Fruit fly (Drosophila melanogaster) whole organism, adult: ENCODE data around the gene CG12535.

Source experiments
- CG14711 ChIP-seq: fragments of 200-800 bp; sonication (Bioruptor generic); optimal IDR thresholded peaks from 2 replicates; lab custom pipeline; 2018; ENCODE audit warnings: missing biosample characterization, mild to moderate bottlenecking, missing genetic modification characterization, moderate library complexity
- bab1 ChIP-seq: fragments of 200-800 bp; sonication (Bioruptor generic); optimal IDR thresholded peaks from 3 replicates; lab custom pipeline; 2019; ENCODE audit warnings: missing biosample characterization, mild to moderate bottlenecking, missing genetic modification characterization, moderate library complexity
- kay ChIP-seq: fragments of 200-800 bp; sonication (Bioruptor generic); peaks from one replicate; lab custom pipeline; 2016; ENCODE audit warnings: missing biosample characterization, missing genetic modification characterization, borderline replicate concordance

DNA sequence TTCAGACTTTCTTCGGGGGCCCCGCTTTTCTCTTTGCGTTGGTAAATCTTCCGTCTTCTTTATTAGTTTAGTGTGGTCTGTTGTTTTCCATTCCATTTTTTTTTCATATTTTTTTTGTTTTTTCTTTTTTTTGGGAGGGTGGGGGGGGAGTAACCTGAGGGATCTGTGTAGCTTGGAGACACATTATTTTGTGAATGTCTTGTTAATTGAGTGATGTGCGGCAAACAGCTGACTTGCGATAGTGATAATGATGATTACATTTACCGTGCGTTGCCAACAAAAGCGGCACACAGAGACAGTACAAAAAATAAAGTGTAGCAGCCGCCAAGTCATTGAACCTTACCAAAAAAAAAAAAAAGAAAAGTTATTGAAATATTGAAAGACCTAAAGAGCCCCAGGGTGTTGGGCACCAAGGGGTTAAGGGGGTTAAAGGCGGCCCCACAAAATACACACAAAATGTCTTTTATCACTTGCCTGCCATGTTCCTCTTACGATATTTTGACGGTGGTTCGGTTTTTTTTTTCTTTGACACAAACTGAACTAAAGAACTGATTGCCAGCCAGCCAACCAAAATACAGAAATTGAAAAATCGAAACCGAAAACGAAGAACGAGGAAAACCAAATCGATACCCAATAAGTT, 99.0 kb downstream of the CG12535 start:
- TF ChIP-seq CG14711 (no peak), kay (GFP tag; lab: Kevin White, UChicago) (no peak), bab1 (no peak)
